Worm (Caenorhabditis elegans) whole organism, young adult: ENCODE measurements around the gene scd-1.

Experiments
- B0261.1 ChIP-seq: sonication (generic microtip); optimal IDR thresholded peaks from 2 replicates; lab custom pipeline; 2016; ENCODE audit warnings: mild to moderate bottlenecking, missing genetic modification characterization, moderate library complexity, missing compliant biosample characterization
- C17E4.6 ChIP-seq: fragments of 200-800 bp; sonication (Bioruptor generic); IDR thresholded peaks from 2 replicates; pipeline ENCODE4 v1.3.6; 2022; ENCODE audit warnings: missing genetic modification reagents, missing genetic modification characterization, missing compliant biosample characterization
- D2030.7 ChIP-seq: fragments of 200-800 bp; sonication (Bioruptor generic); IDR thresholded peaks from 2 replicates; pipeline ENCODE4 v1.3.6; 2022; ENCODE audit warnings: missing genetic modification reagents, missing genetic modification characterization, missing compliant biosample characterization
- F10E7.11 ChIP-seq: sonication (generic microtip); optimal IDR thresholded peaks from 2 replicates; lab custom pipeline; 2017; ENCODE audit warnings: mild to moderate bottlenecking, missing genetic modification characterization, moderate library complexity, missing compliant biosample characterization
- F22D6.2 ChIP-seq: sonication (generic microtip); optimal IDR thresholded peaks from 2 replicates; lab custom pipeline; 2016; ENCODE audit warnings: mild to moderate bottlenecking, missing genetic modification characterization, missing compliant biosample characterization
- F23B12.7 ChIP-seq: sonication (generic microtip); optimal IDR thresholded peaks from 2 replicates; lab custom pipeline; 2017; ENCODE audit warnings: missing genetic modification characterization, mild to moderate bottlenecking, missing compliant biosample characterization, antibody characterized with exemption, moderate library complexity; ENCODE audit not compliant: insufficient read depth
- F33H1.4 ChIP-seq: fragments of 200-800 bp; sonication (Bioruptor generic); IDR thresholded peaks from 2 replicates; pipeline ENCODE4 v1.3.6; 2022; ENCODE audit warnings: missing genetic modification reagents, missing genetic modification characterization, missing compliant biosample characterization
- F55B11.4 ChIP-seq: sonication (generic microtip); optimal IDR thresholded peaks from 2 replicates; lab custom pipeline; 2016; ENCODE audit warnings: missing compliant biosample characterization, missing genetic modification characterization, borderline replicate concordance; ENCODE audit not compliant: insufficient read depth
- T07F8.4 ChIP-seq: sonication (generic microtip); optimal IDR thresholded peaks from 2 replicates; lab custom pipeline; 2016; ENCODE audit warnings: mild to moderate bottlenecking, missing genetic modification characterization, moderate library complexity, missing compliant biosample characterization
- T26A5.8 ChIP-seq: sonication (generic microtip); optimal IDR thresholded peaks from 2 replicates; lab custom pipeline; 2016; ENCODE audit warnings: missing genetic modification characterization, missing compliant biosample characterization
- Y53F4B.3 ChIP-seq: fragments of 200-800 bp; sonication (Bioruptor generic); IDR thresholded peaks from 2 replicates; pipeline ENCODE4 v1.3.6; 2022; ENCODE audit warnings: missing genetic modification reagents, missing genetic modification characterization, missing compliant biosample characterization
- Y56A3A.18 ChIP-seq: fragments of 200-800 bp; sonication (Bioruptor generic); IDR thresholded peaks from 2 replicates; pipeline ENCODE4 v1.3.6; 2022; ENCODE audit warnings: missing genetic modification reagents, missing genetic modification characterization, missing compliant biosample characterization
- Y79H2A.3 ChIP-seq: fragments of 200-800 bp; sonication (Bioruptor generic); conservative IDR thresholded peaks from 2 replicates; pipeline ENCODE4 v1.3.6; 2022; ENCODE audit warnings: missing genetic modification reagents, missing genetic modification characterization, missing compliant biosample characterization
- Y95B8A.8 ChIP-seq: fragments of 200-800 bp; sonication (Bioruptor generic); IDR thresholded peaks from 2 replicates; pipeline ENCODE4 v1.3.6; 2022; ENCODE audit warnings: missing genetic modification reagents, missing genetic modification characterization, missing compliant biosample characterization
- attf-3 ChIP-seq: fragments of 200-800 bp; sonication (Bioruptor generic); conservative IDR thresholded peaks from 2 replicates; pipeline ENCODE4 v1.3.6; 2022; ENCODE audit warnings: missing genetic modification reagents, missing genetic modification characterization, missing compliant biosample characterization
- ccch-3 ChIP-seq: fragments of 200-800 bp; sonication (Bioruptor generic); optimal IDR thresholded peaks from 2 replicates; lab custom pipeline; 2018; ENCODE audit warnings: mild to moderate bottlenecking, missing genetic modification characterization, missing compliant biosample characterization
- cebp-2 ChIP-seq: fragments of 200-800 bp; sonication (Bioruptor generic); IDR thresholded peaks from 2 replicates; pipeline ENCODE4 v1.3.6; 2022; ENCODE audit warnings: missing genetic modification characterization, missing compliant biosample characterization
- ceh-100 ChIP-seq: fragments of 200-800 bp; sonication (Bioruptor generic); IDR thresholded peaks from 2 replicates; pipeline ENCODE4 v1.3.6; 2022; ENCODE audit warnings: missing genetic modification reagents, missing genetic modification characterization, missing compliant biosample characterization
- chd-7 ChIP-seq: sonication (generic microtip); optimal IDR thresholded peaks from 2 replicates; lab custom pipeline; 2016; ENCODE audit warnings: mild to moderate bottlenecking, missing genetic modification characterization, moderate library complexity, missing compliant biosample characterization
- dox-1 ChIP-seq: fragments of 200-800 bp; sonication (Bioruptor generic); IDR thresholded peaks from 2 replicates; pipeline ENCODE4 v1.3.6; 2022; ENCODE audit warnings: missing genetic modification reagents, missing genetic modification characterization, missing compliant biosample characterization
- efl-1 ChIP-seq: fragments of 150-350 bp; optimal IDR thresholded peaks from 2 replicates; lab custom pipeline; 2014; ENCODE audit warnings: missing biosample characterization, missing genetic modification reagents, missing genetic modification characterization
- egrh-3 ChIP-seq: fragments of 200-800 bp; sonication (Bioruptor generic); IDR thresholded peaks from 2 replicates; pipeline ENCODE4 v1.3.6; 2022; ENCODE audit warnings: missing genetic modification reagents, missing genetic modification characterization, missing compliant biosample characterization
- ets-4 ChIP-seq: fragments of 200-800 bp; sonication (Bioruptor generic); optimal IDR thresholded peaks from 2 replicates; lab custom pipeline; 2018; ENCODE audit warnings: mild to moderate bottlenecking, missing genetic modification characterization, missing compliant biosample characterization
- gei-17 ChIP-seq: fragments of 200-800 bp; sonication (Bioruptor generic); optimal IDR thresholded peaks from 2 replicates; lab custom pipeline; 2018; ENCODE audit warnings: mild to moderate bottlenecking, missing genetic modification characterization, missing compliant biosample characterization
- hrde-1 ChIP-seq: sonication (generic microtip); optimal IDR thresholded peaks from 2 replicates; lab custom pipeline; 2016; ENCODE audit warnings: missing genetic modification characterization, mild to moderate bottlenecking, missing compliant biosample characterization, moderate library complexity, missing genotype, missing genetic modification reagents, borderline replicate concordance
- hsf-1 ChIP-seq: fragments of 200-800 bp; sonication (Bioruptor generic); IDR thresholded peaks from 2 replicates; pipeline ENCODE4 v1.3.6; 2022; ENCODE audit warnings: missing genetic modification reagents, missing genetic modification characterization, missing compliant biosample characterization
- lag-1 ChIP-seq: fragments of 200-800 bp; sonication (Bioruptor generic); IDR thresholded peaks from 2 replicates; pipeline ENCODE4 v1.3.6; 2022; ENCODE audit warnings: missing genetic modification reagents, missing genetic modification characterization, missing compliant biosample characterization
- lin-26 ChIP-seq: fragments of 200-800 bp; sonication (Bioruptor generic); IDR thresholded peaks from 2 replicates; pipeline ENCODE4 v1.3.6; 2022; ENCODE audit warnings: missing genetic modification reagents, missing genetic modification characterization, missing compliant biosample characterization
- lsl-1 ChIP-seq: fragments of 200-800 bp; sonication (Bioruptor generic); optimal IDR thresholded peaks from 2 replicates; lab custom pipeline; 2018; ENCODE audit warnings: mild to moderate bottlenecking, missing genetic modification characterization, moderate library complexity, missing compliant biosample characterization
- lsy-27 ChIP-seq: sonication (generic microtip); optimal IDR thresholded peaks from 2 replicates; lab custom pipeline; 2017; ENCODE audit warnings: missing genetic modification characterization, mild to moderate bottlenecking, missing compliant biosample characterization, antibody characterized with exemption, missing genotype, borderline replicate concordance; ENCODE audit not compliant: insufficient read depth
- madf-8 ChIP-seq: fragments of 200-800 bp; sonication (Bioruptor generic); conservative IDR thresholded peaks from 2 replicates; pipeline ENCODE4 v1.3.6; 2022; ENCODE audit warnings: missing genetic modification reagents, missing genetic modification characterization, missing compliant biosample characterization
- mxl-1 ChIP-seq: sonication (generic microtip); optimal IDR thresholded peaks from 2 replicates; lab custom pipeline; 2016; ENCODE audit warnings: missing genetic modification characterization, missing compliant biosample characterization
- nfya-2 ChIP-seq: fragments of 200-800 bp; sonication (Bioruptor generic); IDR thresholded peaks from 2 replicates; pipeline ENCODE4 v1.3.6; 2022; ENCODE audit warnings: missing genetic modification reagents, missing genetic modification characterization, missing compliant biosample characterization
- nfyb-1 ChIP-seq: fragments of 200-800 bp; sonication (Bioruptor generic); IDR thresholded peaks from 2 replicates; pipeline ENCODE4 v1.3.6; 2022; ENCODE audit warnings: missing genetic modification reagents, missing genetic modification characterization, missing compliant biosample characterization
- nhr-27 ChIP-seq: fragments of 200-800 bp; sonication (Bioruptor generic); optimal IDR thresholded peaks from 2 replicates; lab custom pipeline; 2018; ENCODE audit warnings: mild to moderate bottlenecking, missing genetic modification characterization, moderate library complexity, missing compliant biosample characterization
- nhr-80 ChIP-seq: sonication (generic microtip); optimal IDR thresholded peaks from 2 replicates; lab custom pipeline; 2016; ENCODE audit warnings: missing genetic modification characterization, missing compliant biosample characterization
- rcor-1 ChIP-seq: fragments of 200-800 bp; sonication (Bioruptor generic); IDR thresholded peaks from 2 replicates; pipeline ENCODE4 v1.3.6; 2022; ENCODE audit warnings: missing genetic modification reagents, missing genetic modification characterization, missing compliant biosample characterization
- sea-2 ChIP-seq: fragments of 200-800 bp; sonication (Bioruptor generic); IDR thresholded peaks from 2 replicates; pipeline ENCODE4 v1.3.6; 2022; ENCODE audit warnings: missing genetic modification characterization, missing compliant biosample characterization
- sptf-2 ChIP-seq: fragments of 200-800 bp; sonication (Bioruptor generic); optimal IDR thresholded peaks from 2 replicates; lab custom pipeline; 2018; ENCODE audit warnings: mild to moderate bottlenecking, missing genetic modification characterization, missing compliant biosample characterization
- tbp1 ChIP-seq: fragments of 200-800 bp; sonication (Bioruptor generic); optimal IDR thresholded peaks from 2 replicates; lab custom pipeline; 2018; ENCODE audit warnings: mild to moderate bottlenecking, missing genetic modification characterization, missing compliant biosample characterization
- tbx-9 ChIP-seq: sonication (generic microtip); optimal IDR thresholded peaks from 2 replicates; lab custom pipeline; 2016; ENCODE audit warnings: borderline replicate concordance, missing genetic modification characterization, inconsistent platforms, missing compliant biosample characterization
- tlf-1 ChIP-seq: fragments of 200-800 bp; sonication (Bioruptor generic); optimal IDR thresholded peaks from 2 replicates; lab custom pipeline; 2018; ENCODE audit warnings: mild to moderate bottlenecking, missing genetic modification characterization, missing compliant biosample characterization
- unc-130 ChIP-seq: sonication (generic microtip); optimal IDR thresholded peaks from 2 replicates; lab custom pipeline; 2016; ENCODE audit warnings: missing genetic modification reagents, missing genetic modification characterization, missing compliant biosample characterization
- unc-62 ChIP-seq: fragments of 150-350 bp; optimal IDR thresholded peaks from 2 replicates; lab custom pipeline; 2014; ENCODE audit warnings: missing biosample characterization, missing genetic modification reagents, missing genetic modification characterization
- xnd-1 ChIP-seq: sonication (generic microtip); optimal IDR thresholded peaks from 2 replicates; lab custom pipeline; 2016; ENCODE audit warnings: missing genotype, missing genetic modification reagents, missing genetic modification characterization, missing compliant biosample characterization
- zim-3 ChIP-seq: sonication (generic microtip); optimal IDR thresholded peaks from 2 replicates; lab custom pipeline; 2017; ENCODE audit warnings: mild to moderate bottlenecking, missing genetic modification characterization, moderate library complexity, missing compliant biosample characterization
- ztf-26 ChIP-seq: sonication (generic microtip); optimal IDR thresholded peaks from 2 replicates; lab custom pipeline; 2017; ENCODE audit warnings: missing genetic modification characterization, missing compliant biosample characterization
- ztf-28 ChIP-seq: fragments of 200-800 bp; sonication (Bioruptor generic); IDR thresholded peaks from 2 replicates; pipeline ENCODE4 v1.3.6; 2022; ENCODE audit warnings: missing genetic modification reagents, missing genetic modification characterization, missing compliant biosample characterization
- ztf-3 ChIP-seq: fragments of 200-800 bp; sonication (Bioruptor generic); optimal IDR thresholded peaks from 2 replicates; lab custom pipeline; 2018; ENCODE audit warnings: mild to moderate bottlenecking, missing genetic modification characterization, missing compliant biosample characterization

scd-1 gene

DNA sequence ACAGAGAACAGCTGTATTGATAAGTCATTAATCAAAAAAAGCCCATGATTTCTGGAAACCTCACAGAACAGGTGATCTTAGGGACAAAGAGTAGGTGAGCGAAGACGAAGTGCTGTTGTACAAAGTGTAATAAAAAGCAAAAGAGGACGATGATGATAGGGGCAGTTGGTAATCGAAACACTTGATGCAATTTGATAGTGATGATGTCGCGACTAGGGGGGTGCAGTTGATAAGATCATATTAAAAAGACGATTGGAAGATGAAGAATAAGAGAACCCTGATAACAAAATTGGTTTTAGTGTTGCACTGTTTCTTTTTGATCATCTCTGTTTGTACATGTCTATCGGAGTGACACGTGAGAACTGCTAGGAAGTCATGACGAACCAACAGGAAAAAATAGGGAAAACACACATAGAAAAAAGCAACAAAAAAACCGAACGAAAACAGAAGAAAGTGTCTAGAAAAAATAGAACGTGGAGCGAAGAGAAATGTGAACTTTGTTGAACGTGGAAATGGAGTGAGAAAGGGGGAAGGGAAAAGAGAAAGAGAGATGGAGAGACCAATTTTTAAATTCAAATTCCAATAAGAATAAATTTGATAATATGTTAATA is 16.1 kb downstream of the scd-1 start (continued):
- TF ChIP-seq efl-1 (GFP tag; lab: Kevin White, UChicago) (no peak), ets-4 (GFP tag; lab: Kevin White, UChicago) (no peak), tlf-1 (no peak), rcor-1 (no peak), C17E4.6 (GFP tag; lab: Robert Waterston, UW) (no peak), tbp1 (GFP tag; lab: Kevin White, UChicago) (peak; percentile 29), lsy-27 (tag; lab: Kevin White, UChicago) (no peak), lsl-1 (GFP tag; lab: Kevin White, UChicago) (no peak), Y95B8A.8 (GFP tag; lab: Robert Waterston, UW) (no peak), ztf-26 (tag; lab: Kevin White, UChicago) (peak; percentile 65), Y56A3A.18 (no peak), xnd-1 (tag; lab: Kevin White, UChicago) (no peak), lag-1 (GFP tag; lab: Robert Waterston, UW) (no peak), F33H1.4 (no peak), nfyb-1 (no peak), ceh-100 (GFP tag; lab: Robert Waterston, UW) (no peak), lin-26 (no peak), chd-7 (tag; lab: Kevin White, UChicago) (no peak), T07F8.4 (tag; lab: Kevin White, UChicago) (no peak), F55B11.4 (tag; lab: Kevin White, UChicago) (no peak), Y79H2A.3 (GFP tag; lab: Robert Waterston, UW) (no peak), ccch-3 (no peak), mxl-1 (tag; lab: Kevin White, UChicago) (no peak), nhr-80 (tag; lab: Kevin White, UChicago) (peak; percentile 95), F10E7.11 (tag; lab: Kevin White, UChicago) (no peak), hrde-1 (tag; lab: Kevin White, UChicago) (no peak), T26A5.8 (no peak), attf-3 (GFP tag; lab: Robert Waterston, UW) (no peak), tbx-9 (no peak), sea-2 (GFP tag; lab: Robert Waterston, UW) (no peak), D2030.7 (GFP tag; lab: Robert Waterston, UW) (no peak), unc-130 (no peak), cebp-2 (GFP tag; lab: Robert Waterston, UW) (no peak), gei-17 (GFP tag; lab: Kevin White, UChicago) (peak; percentile 39), egrh-3 (GFP tag; lab: Robert Waterston, UW) (no peak), nhr-27 (no peak), F22D6.2 (tag; lab: Kevin White, UChicago) (peak; percentile 63), F23B12.7 (tag; lab: Kevin White, UChicago) (no peak), madf-8 (GFP tag; lab: Robert Waterston, UW) (no peak), sptf-2 (GFP tag; lab: Kevin White, UChicago) (no peak), nfya-2 (GFP tag; lab: Robert Waterston, UW) (no peak), hsf-1 (GFP tag; lab: Robert Waterston, UW) (no peak), B0261.1 (no peak), zim-3 (tag; lab: Kevin White, UChicago) (no peak), ztf-3 (GFP tag; lab: Kevin White, UChicago) (no peak), Y53F4B.3 (no peak), ztf-28 (no peak), unc-62 (GFP tag; lab: Kevin White, UChicago) (no peak), dox-1 (peak; percentile 18; the same call in 1 of the 2 replicates)
- TF ChIP-seq, all 124 proteins: peak for 16
